Worm (Caenorhabditis elegans) whole organism, midembryonic: ENCODE data around the gene T27F7.12.

Source experiments
- cog-1 ChIP-seq: sonication (generic microtip); optimal IDR thresholded peaks from 2 replicates; lab custom pipeline; 2016; ENCODE audit warnings: missing genetic modification characterization, missing compliant biosample characterization
- med-1 ChIP-seq: sonication (generic microtip); optimal IDR thresholded peaks from 2 replicates; lab custom pipeline; 2017; ENCODE audit warnings: missing genetic modification characterization, mild to moderate bottlenecking, missing compliant biosample characterization, antibody characterized with exemption, missing genetic modification reagents; ENCODE audit not compliant: insufficient read depth

ce11 chrII:4966576-4966975, 23.3 kb upstream of the T27F7.12 start:
- no peak for TF ChIP-seq cog-1 (tag; lab: Kevin White, UChicago)
- TF ChIP-seq med-1 (GFP tag; lab: Kevin White, UChicago): no peak
